Worm (Caenorhabditis elegans): ENCODE results near the gene sdhb-1.

DNA sequence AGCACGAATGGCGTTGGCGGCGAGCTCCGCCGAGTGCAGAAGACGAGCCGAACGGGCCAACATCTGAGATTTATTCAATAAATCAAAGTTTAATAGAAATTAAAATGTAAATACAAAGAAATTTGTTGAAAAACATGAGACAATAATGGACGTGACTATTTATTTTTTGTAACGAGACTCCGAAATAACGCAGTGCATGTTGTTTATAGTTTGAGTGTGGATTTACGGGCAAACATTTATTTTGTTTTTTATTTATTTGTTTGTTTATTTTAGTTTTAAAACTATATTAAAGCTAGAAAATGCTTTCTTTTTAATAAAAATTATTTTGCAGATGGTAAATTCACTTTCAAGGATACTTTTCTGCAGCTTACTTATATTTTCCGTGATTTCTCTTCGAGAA, at the start of gene sdhb-1, which contains the start of gene cup-15:
- TF ChIP-seq lin-39 (tag; optimal IDR thresholded peaks at IDR 0.05) (no peak), nhr-237 (tag; optimal IDR thresholded peaks at IDR 0.05) (no peak)
